Worm (Caenorhabditis elegans) whole organism, L4/young adult: Measurements from ENCODE around the gene F52C6.2.

Experiments
- W03F9.2 ChIP-seq: fragments of 150-350 bp; optimal IDR thresholded peaks from 2 replicates; lab custom pipeline; 2014; ENCODE audit warnings: missing biosample characterization, missing genetic modification characterization
- him-1 ChIP-seq: sonication (generic microtip); optimal IDR thresholded peaks from 2 replicates; lab custom pipeline; 2016; ENCODE audit warnings: missing genotype, missing genetic modification reagents, missing genetic modification characterization, missing compliant biosample characterization

- TF ChIP-seq W03F9.2 (tag; lab: Kevin White, UChicago) (no peak), him-1 (tag; lab: Kevin White, UChicago) (no peak)
Observed at ce11 chrII:1926162-1926561, at the start of gene F52C6.2.
